Worm (Caenorhabditis elegans) whole organism, L3 larva: Measurements from ENCODE around the gene nhr-120.

ENCODE experiments used
- R02D3.7 ChIP-seq: fragments of 150-350 bp; optimal IDR thresholded peaks from 2 replicates; lab custom pipeline; 2014; ENCODE audit warnings: missing biosample characterization, missing genetic modification characterization
- ceh-16 ChIP-seq: sonication (generic microtip); optimal IDR thresholded peaks from 2 replicates; lab custom pipeline; 2017; ENCODE audit warnings: missing biosample characterization, missing genetic modification characterization
- ceh-28 ChIP-seq: fragments of 150-350 bp; optimal IDR thresholded peaks from 2 replicates; lab custom pipeline; 2014; ENCODE audit warnings: missing biosample characterization, missing genetic modification reagents, missing genetic modification characterization
- ceh-82 ChIP-seq: fragments of 150-350 bp; optimal IDR thresholded peaks from 2 replicates; lab custom pipeline; 2014; ENCODE audit warnings: missing biosample characterization, missing genetic modification characterization
- daf-12 ChIP-seq: fragments of 150-350 bp; optimal IDR thresholded peaks from 2 replicates; lab custom pipeline; 2014; ENCODE audit warnings: missing biosample characterization, missing genetic modification reagents, missing genetic modification characterization
- elt-1 ChIP-seq: fragments of 150-350 bp; optimal IDR thresholded peaks from 2 replicates; lab custom pipeline; 2014; ENCODE audit warnings: missing biosample characterization, missing genetic modification characterization
- elt-2 ChIP-seq: sonication (generic microtip); optimal IDR thresholded peaks from 2 replicates; lab custom pipeline; 2016; ENCODE audit warnings: missing genetic modification reagents, mild to moderate bottlenecking, missing genetic modification characterization, missing compliant biosample characterization
- fkh-2 ChIP-seq: fragments of 150-350 bp; optimal IDR thresholded peaks from 2 replicates; lab custom pipeline; 2014; ENCODE audit warnings: missing biosample characterization, missing genetic modification reagents, missing genetic modification characterization
- fos-1 ChIP-seq: fragments of 150-350 bp; optimal IDR thresholded peaks from 2 replicates; lab custom pipeline; 2014; ENCODE audit warnings: missing biosample characterization, missing genetic modification characterization
- hmg-11 ChIP-seq: sonication (generic microtip); optimal IDR thresholded peaks from 2 replicates; lab custom pipeline; 2016; ENCODE audit warnings: missing genetic modification characterization, missing compliant biosample characterization
- jun-1 ChIP-seq: fragments of 150-350 bp; optimal IDR thresholded peaks from 2 replicates; lab custom pipeline; 2014; ENCODE audit warnings: missing biosample characterization, missing genetic modification reagents, missing genetic modification characterization
- lin-39 ChIP-seq: fragments of 150-350 bp; optimal IDR thresholded peaks from 2 replicates; lab custom pipeline; 2018; ENCODE audit warnings: missing biosample characterization, missing genetic modification reagents, missing genetic modification characterization
- lsy-12 ChIP-seq: sonication (generic microtip); optimal IDR thresholded peaks from 2 replicates; lab custom pipeline; 2016; ENCODE audit warnings: mild to moderate bottlenecking, missing genetic modification characterization, missing compliant biosample characterization
- mml-1 ChIP-seq: fragments of 150-350 bp; sonication (generic microtip); optimal IDR thresholded peaks from 3 replicates; lab custom pipeline; 2014; ENCODE audit warnings: missing biosample characterization, missing genetic modification characterization
- nfya-1 ChIP-seq: sonication (generic microtip); optimal IDR thresholded peaks from 2 replicates; lab custom pipeline; 2017; ENCODE audit warnings: missing genetic modification characterization, mild to moderate bottlenecking, missing compliant biosample characterization, antibody characterized with exemption, moderate library complexity; ENCODE audit not compliant: insufficient read depth
- nhr-11 ChIP-seq: fragments of 150-350 bp; optimal IDR thresholded peaks from 2 replicates; lab custom pipeline; 2014; ENCODE audit warnings: missing biosample characterization, missing genetic modification characterization
- nhr-12 ChIP-seq: fragments of 150-350 bp; optimal IDR thresholded peaks from 2 replicates; lab custom pipeline; 2014; ENCODE audit warnings: missing biosample characterization, missing genetic modification characterization
- nhr-23 ChIP-seq: fragments of 150-350 bp; optimal IDR thresholded peaks from 2 replicates; lab custom pipeline; 2014; ENCODE audit warnings: missing biosample characterization, missing genetic modification reagents, missing genetic modification characterization
- nhr-237 ChIP-seq: fragments of 150-350 bp; optimal IDR thresholded peaks from 2 replicates; lab custom pipeline; 2014; ENCODE audit warnings: missing biosample characterization, missing genetic modification characterization
- nhr-25 ChIP-seq: sonication (generic microtip); optimal IDR thresholded peaks from 2 replicates; lab custom pipeline; 2017; ENCODE audit warnings: missing biosample characterization, missing genetic modification characterization
- nhr-76 ChIP-seq: fragments of 150-350 bp; sonication (generic microtip); optimal IDR thresholded peaks from 5 replicates; lab custom pipeline; 2014; ENCODE audit warnings: missing biosample characterization, missing genetic modification characterization
- nhr-77 ChIP-seq: fragments of 150-350 bp; optimal IDR thresholded peaks from 2 replicates; lab custom pipeline; 2014; ENCODE audit warnings: missing biosample characterization, missing genetic modification characterization
- pha-4 ChIP-seq: fragments of 150-350 bp; optimal IDR thresholded peaks from 2 replicates; lab custom pipeline; 2014; ENCODE audit warnings: missing biosample characterization, missing genetic modification reagents, missing genetic modification characterization
- pqm-1 ChIP-seq: fragments of 150-350 bp; optimal IDR thresholded peaks from 2 replicates; lab custom pipeline; 2017; ENCODE audit warnings: missing biosample characterization, missing genetic modification characterization, inconsistent platforms
- sea-2 ChIP-seq: fragments of 150-350 bp; sonication (generic microtip); optimal IDR thresholded peaks from 4 replicates; lab custom pipeline; 2014; ENCODE audit warnings: missing biosample characterization, missing genetic modification reagents, missing genetic modification characterization
- snpc-4 ChIP-seq: fragments of 150-350 bp; optimal IDR thresholded peaks from 2 replicates; lab custom pipeline; 2014; ENCODE audit warnings: missing biosample characterization, missing genetic modification characterization
- tbx-2 ChIP-seq: sonication (generic microtip); optimal IDR thresholded peaks from 2 replicates; lab custom pipeline; 2016; ENCODE audit warnings: mild to moderate bottlenecking, missing genetic modification characterization, missing compliant biosample characterization
- unc-62 ChIP-seq: fragments of 150-350 bp; sonication (generic microtip); optimal IDR thresholded peaks from 4 replicates; lab custom pipeline; 2014; ENCODE audit warnings: missing biosample characterization, missing genetic modification reagents, missing genetic modification characterization
- zag-1 ChIP-seq: fragments of 150-350 bp; optimal IDR thresholded peaks from 2 replicates; lab custom pipeline; 2014; ENCODE audit warnings: missing biosample characterization, missing genetic modification characterization
- ztf-11 ChIP-seq: fragments of 150-350 bp; optimal IDR thresholded peaks from 2 replicates; lab custom pipeline; 2014; ENCODE audit warnings: missing biosample characterization, missing genetic modification characterization
- ztf-4 ChIP-seq: fragments of 150-350 bp; optimal IDR thresholded peaks from 2 replicates; lab custom pipeline; 2014; ENCODE audit warnings: missing biosample characterization, missing genetic modification characterization

Gene nhr-120

ce11 chrX:6674333-6674919 is 34.0 kb upstream of the nhr-120 start, which contains the start of gene F38B6.4:
TSS of gene F38B6.4 (plus strand) at chrX:6674869.
- peak; percentile 55 for TF ChIP-seq pqm-1 (tag; lab: Kevin White, UChicago)
- TF ChIP-seq lin-39 (tag; lab: Kevin White, UChicago) = no peak
- TF ChIP-seq hmg-11 (tag; lab: Kevin White, UChicago) = no peak
- TF ChIP-seq pha-4 = peak; percentile 4
- peak; percentile 73 for TF ChIP-seq elt-2

DNA sequence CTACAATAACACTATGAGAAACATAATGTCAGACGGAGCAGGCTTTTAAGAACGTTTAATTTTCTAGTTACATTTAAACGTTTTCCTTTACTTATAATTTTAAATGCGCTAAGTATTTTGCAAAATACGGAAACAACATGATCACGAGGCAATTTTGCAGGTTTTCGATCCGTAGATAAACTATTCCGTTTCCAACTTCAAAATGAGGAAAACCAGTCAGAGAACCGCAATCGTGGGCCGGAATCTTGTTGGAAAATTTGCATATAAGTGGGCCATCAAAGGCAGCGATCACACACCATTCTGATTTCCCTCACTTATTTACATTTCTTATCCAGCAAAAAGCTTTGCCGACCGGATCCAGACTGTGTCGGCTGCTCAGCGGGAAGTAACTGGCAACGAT is 32.1 kb upstream of the nhr-120 start, which contains the start of gene col-172:
Gene col-172, plus strand, starts transcription at position 301 of the 400 bp plus-strand sequence.
- TF ChIP-seq sea-2 (GFP tag; lab: Kevin White, UChicago) (no peak), nhr-23 (peak; percentile 7)

DNA sequence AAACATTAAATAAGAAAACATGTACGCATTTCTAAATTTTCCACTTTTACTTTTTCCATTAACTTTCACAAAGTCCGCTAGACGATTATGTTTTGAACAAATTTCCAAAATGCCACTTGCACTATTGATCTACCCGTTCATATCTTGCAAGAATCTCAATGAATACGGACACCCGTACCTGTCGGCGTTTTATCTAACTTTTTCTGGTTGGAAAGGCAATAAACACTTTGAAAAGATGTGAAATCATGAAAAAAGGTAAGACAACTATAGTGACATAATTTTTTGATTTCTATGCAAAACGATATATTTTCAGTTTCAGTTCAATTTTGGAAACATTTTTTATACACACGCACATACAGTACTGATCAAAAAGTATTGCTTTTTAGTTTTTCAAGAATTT is 31.3 kb upstream of the nhr-120 start:
- TF ChIP-seq zag-1 = no peak
- no peak for TF ChIP-seq tbx-2 (tag; lab: Kevin White, UChicago)
- TF ChIP-seq nhr-12 = no peak
- TF ChIP-seq nhr-11 = no peak
- no peak for TF ChIP-seq ceh-16 (tag; lab: Kevin White, UChicago)
- TF ChIP-seq sea-2 (GFP tag; lab: Kevin White, UChicago) = no peak
- no peak for TF ChIP-seq mml-1 (tag; lab: Kevin White, UChicago)
- TF ChIP-seq fos-1 (tag; lab: Kevin White, UChicago) = no peak
- no peak for TF ChIP-seq ceh-82 (tag; lab: Kevin White, UChicago)
- TF ChIP-seq elt-1 (tag; lab: Kevin White, UChicago) = peak; percentile 69
- TF ChIP-seq fkh-2 (tag; lab: Kevin White, UChicago) = no peak
- peak; percentile 27 for TF ChIP-seq nhr-23
- TF ChIP-seq nhr-76 (tag; lab: Kevin White, UChicago) = no peak

ce11 chrX:6669366-6669765 is 28.9 kb upstream of the nhr-120 start:
- TF ChIP-seq nhr-25 = no peak
- TF ChIP-seq elt-1 (tag; lab: Kevin White, UChicago) = peak; percentile 22
- no peak for TF ChIP-seq nhr-23
- no peak for TF ChIP-seq nhr-11

ce11 chrX:6668911-6669310 is 28.5 kb upstream of the nhr-120 start, which contains the start of gene nhr-137:
TSS of gene nhr-137 (minus strand) at chrX:6669011.
- TF ChIP-seq lsy-12 (tag; lab: Kevin White, UChicago) (no peak), nhr-12 (no peak), nhr-23 (no peak), nhr-76 (tag; lab: Kevin White, UChicago) (no peak), ztf-4 (tag; lab: Kevin White, UChicago) (no peak), ceh-82 (tag; lab: Kevin White, UChicago) (no peak), nhr-11 (no peak), ceh-28 (tag; lab: Kevin White, UChicago) (no peak), unc-62 (no peak), nhr-77 (tag; lab: Kevin White, UChicago) (no peak), fos-1 (tag; lab: Kevin White, UChicago) (no peak), ztf-11 (tag; lab: Kevin White, UChicago) (no peak), jun-1 (no peak)

ce11 chrX:6667468-6667867 is 27.0 kb upstream of the nhr-120 start:
- peak; percentile 77 for TF ChIP-seq elt-2
- TF ChIP-seq ceh-82 (tag; lab: Kevin White, UChicago) = no peak
- TF ChIP-seq pha-4 = peak; percentile 27
- TF ChIP-seq pqm-1 (tag; lab: Kevin White, UChicago) = peak; percentile 57
- TF ChIP-seq fos-1 (tag; lab: Kevin White, UChicago) = peak; percentile 42
- TF ChIP-seq jun-1 = no peak

- TF ChIP-seq nfya-1 (tag; lab: Kevin White, UChicago) (peak; percentile 1), sea-2 (GFP tag; lab: Kevin White, UChicago) (no peak), daf-12 (tag; lab: Kevin White, UChicago) (no peak), elt-1 (tag; lab: Kevin White, UChicago) (peak; percentile 68), ztf-4 (tag; lab: Kevin White, UChicago) (no peak), jun-1 (no peak), nhr-77 (tag; lab: Kevin White, UChicago) (no peak), R02D3.7 (tag; lab: Kevin White, UChicago) (no peak), pqm-1 (tag; lab: Kevin White, UChicago) (peak; percentile 53), snpc-4 (tag; lab: Kevin White, UChicago) (no peak), nhr-237 (no peak), elt-2 (peak; percentile 72), mml-1 (tag; lab: Kevin White, UChicago) (no peak)
- TF ChIP-seq, all 47 proteins: peak for 4
These were observed 24.9 kb upstream of the nhr-120 start for ce11 chrX:6665129-6665858.
